Worm (Caenorhabditis elegans): ENCODE data around the gene gyf-1.

Gene gyf-1

DNA sequence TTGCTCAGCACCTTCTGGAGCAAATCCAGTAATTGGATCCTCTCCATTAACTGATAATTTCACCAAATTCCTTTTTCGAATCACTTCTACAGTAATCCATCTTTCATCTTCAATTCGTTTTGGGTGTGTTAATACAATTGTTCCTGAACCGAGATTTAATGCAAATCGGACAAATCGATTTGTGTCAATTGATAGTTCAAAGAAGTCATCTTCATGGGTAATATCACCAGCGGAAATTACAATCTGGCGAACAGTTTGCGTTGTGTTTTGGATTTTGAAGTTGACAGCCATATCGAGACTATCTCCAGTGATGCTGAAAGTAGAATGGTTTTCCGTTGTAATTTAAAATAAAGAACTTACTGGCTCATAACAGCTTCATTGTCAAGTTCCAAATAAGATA lies 46.2 kb upstream of the gyf-1 start:
- TF ChIP-seq madf-2 (tag; optimal IDR thresholded peaks at IDR 0.05), result no peak
- TF ChIP-seq tbx-2 (tag; optimal IDR thresholded peaks at IDR 0.05), result no peak
- TF ChIP-seq rnt-1 (tag; optimal IDR thresholded peaks at IDR 0.05), result no peak
- no peak for TF ChIP-seq pqm-1 (tag; optimal IDR thresholded peaks at IDR 0.05)
- TF ChIP-seq mec-3 (tag; optimal IDR thresholded peaks at IDR 0.05; ENCODE audit: borderline replicate concordance), result no peak
- no peak for TF ChIP-seq dve-1 (tag; optimal IDR thresholded peaks at IDR 0.05)
- no peak for TF ChIP-seq pag-3 (tag; optimal IDR thresholded peaks at IDR 0.05; ENCODE audit: borderline replicate concordance)
- TF ChIP-seq ttx-3 (tag; optimal IDR thresholded peaks at IDR 0.05), result no peak
- TF ChIP-seq fkh-10 (GFP tag; optimal IDR thresholded peaks at IDR 0.05), result no peak
- TF ChIP-seq K09A11.1 (tag; optimal IDR thresholded peaks at IDR 0.05; ENCODE audit: insufficient read depth), result no peak
- no peak for TF ChIP-seq hlh-30 (tag; optimal IDR thresholded peaks at IDR 0.05; ENCODE audit: insufficient read depth)
- no peak for TF ChIP-seq tbx-7 (tag; optimal IDR thresholded peaks at IDR 0.05)
- no peak for TF ChIP-seq nfya-1 (tag; optimal IDR thresholded peaks at IDR 0.05)

DNA sequence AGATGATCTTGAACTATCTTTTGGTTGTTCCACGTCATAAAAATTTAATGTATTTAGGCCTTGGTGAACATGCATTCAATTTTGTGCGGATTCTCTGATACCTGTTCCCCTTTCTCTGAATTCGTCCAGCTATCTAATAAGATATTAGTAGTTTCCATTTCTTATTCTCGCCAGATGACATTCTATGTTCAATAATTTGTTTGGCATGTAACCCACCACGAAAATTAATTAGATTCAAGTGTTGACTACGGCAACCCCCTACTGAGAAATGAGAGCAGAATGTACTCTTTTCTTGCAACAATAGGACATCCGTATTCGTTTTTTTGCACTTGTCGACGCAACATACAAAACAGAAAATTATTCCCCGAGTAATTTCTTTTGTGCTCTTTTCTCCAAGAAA lies 41.9 kb upstream of the gyf-1 start:
- peak; percentile 67 for TF ChIP-seq unc-42 (tag; optimal IDR thresholded peaks at IDR 0.05)
- TF ChIP-seq eyg-1 (tag; optimal IDR thresholded peaks at IDR 0.05), result no peak

DNA sequence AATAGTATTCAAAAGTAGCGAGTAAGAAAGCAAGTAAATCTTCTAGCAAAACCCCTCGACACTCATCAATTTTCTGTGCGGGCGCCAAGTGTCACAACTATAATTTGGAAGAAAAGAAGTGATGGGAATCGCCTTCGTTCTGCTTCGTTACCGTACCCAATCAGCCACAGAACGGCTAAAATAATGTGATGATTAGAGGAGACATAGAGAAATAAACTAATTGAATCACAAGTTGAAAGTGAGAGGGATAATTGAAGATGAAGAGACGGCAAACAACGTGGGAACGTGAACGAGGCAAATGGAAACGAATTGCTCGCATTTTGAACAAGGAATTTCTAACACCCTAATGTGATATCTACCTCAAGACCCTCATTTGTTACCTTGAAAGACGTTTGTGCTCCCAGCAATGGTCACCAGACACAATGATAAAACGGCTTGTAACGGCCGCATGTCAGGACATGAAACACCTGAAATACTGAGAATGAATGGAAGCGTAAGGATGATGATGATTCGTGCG lies 41.3 kb upstream of the gyf-1 start, which contains the start of gene T19D12.6:
TSS of gene T19D12.6 (minus strand) at position 467 of the 517 bp plus-strand sequence.
- TF ChIP-seq sox-2 (GFP tag; IDR thresholded peaks at IDR 0.05) (no peak), hlh-15 (tag; optimal IDR thresholded peaks at IDR 0.05) (no peak), fkh-6 (tag; optimal IDR thresholded peaks at IDR 0.05) (no peak), ama-1 (optimal IDR thresholded peaks at IDR 0.05) (no peak), ttx-3 (tag; optimal IDR thresholded peaks at IDR 0.05) (no peak)

DNA sequence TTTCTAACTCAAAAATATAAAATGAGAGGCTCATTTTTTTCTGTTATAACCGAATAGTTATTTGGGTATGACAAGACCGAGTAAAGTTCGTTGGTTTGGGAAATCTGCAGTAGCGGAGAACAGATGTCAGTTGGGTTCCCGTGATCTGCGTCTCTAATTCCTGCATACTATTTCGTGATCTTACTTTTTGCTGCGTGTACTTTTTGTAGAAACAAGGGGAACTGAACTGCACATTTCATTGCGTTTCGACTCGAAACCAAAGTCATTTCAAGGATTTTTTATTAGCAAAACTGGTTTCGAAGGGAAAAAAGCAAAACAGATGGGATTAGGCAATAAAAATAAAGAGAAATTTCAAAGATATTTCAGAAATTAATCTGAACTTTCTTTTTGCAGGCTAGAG lies 37.1 kb upstream of the gyf-1 start:
- TF ChIP-seq ceh-31 (tag; optimal IDR thresholded peaks at IDR 0.05) (no peak), ttx-3 (tag; optimal IDR thresholded peaks at IDR 0.05) (no peak), ceh-18 (tag; optimal IDR thresholded peaks at IDR 0.05) (no peak), hlh-8 (tag; optimal IDR thresholded peaks at IDR 0.05) (no peak), unc-42 (tag; optimal IDR thresholded peaks at IDR 0.05) (no peak)

DNA sequence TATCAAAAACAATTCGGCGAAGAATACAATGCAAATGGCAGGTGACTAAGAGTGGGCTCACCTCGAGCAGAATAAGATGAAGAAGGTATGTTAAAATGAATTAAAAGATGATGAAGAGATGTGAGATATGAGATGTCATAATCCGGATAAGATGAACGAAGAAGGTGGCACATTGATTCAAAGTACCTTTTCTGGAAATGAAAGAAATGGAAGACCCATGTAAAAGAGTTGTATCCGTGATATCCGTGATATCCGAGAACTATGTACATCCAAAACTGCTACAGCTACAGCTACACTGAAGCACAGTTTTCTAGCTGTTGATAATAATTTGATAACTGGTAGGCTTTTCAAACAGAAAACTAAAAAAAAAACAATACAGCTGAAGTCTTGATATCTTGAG lies 35.0 kb upstream of the gyf-1 start, which contains the start of gene oig-8:
TSS of gene oig-8 (minus strand) at position 101 of the 400 bp plus-strand sequence.
- TF ChIP-seq elt-2 (tag; optimal IDR thresholded peaks at IDR 0.05) (no peak), pax-1 (tag; optimal IDR thresholded peaks at IDR 0.05) (no peak), lim-6 (tag; optimal IDR thresholded peaks at IDR 0.05) (no peak), rnt-1 (tag; optimal IDR thresholded peaks at IDR 0.05) (no peak), ceh-45 (GFP tag; IDR thresholded peaks at IDR 0.05) (no peak), zip-5 (tag; optimal IDR thresholded peaks at IDR 0.05) (no peak), F13H6.1 (tag; optimal IDR thresholded peaks at IDR 0.05) (no peak), ref-2 (tag; optimal IDR thresholded peaks at IDR 0.05) (no peak), ceh-24 (tag; optimal IDR thresholded peaks at IDR 0.05) (no peak), pros-1 (tag; optimal IDR thresholded peaks at IDR 0.05) (no peak), nfya-1 (tag; optimal IDR thresholded peaks at IDR 0.05) (no peak), ceh-9 (tag; optimal IDR thresholded peaks at IDR 0.05) (no peak), ttx-3 (tag; optimal IDR thresholded peaks at IDR 0.05) (no peak), sdc-2 (tag; optimal IDR thresholded peaks at IDR 0.05) (no peak), ets-4 (tag; optimal IDR thresholded peaks at IDR 0.05) (no peak), hlh-13 (GFP tag; optimal IDR thresholded peaks at IDR 0.05) (no peak), elt-4 (tag; optimal IDR thresholded peaks at IDR 0.05) (no peak)

All from whole organism, late embryonic.